Fruit fly (Drosophila melanogaster) whole organism, embryonic: ENCODE measurements around the gene zye.

ENCODE experiments used
- Abd-B ChIP-seq: fragments of 200-800 bp; sonication (Bioruptor generic); optimal IDR thresholded peaks from 2 replicates; lab custom pipeline; 2018; ENCODE audit warnings: missing biosample characterization, mild to moderate bottlenecking, missing genetic modification characterization, moderate library complexity
- Atf3 ChIP-seq: fragments of 200-800 bp; sonication (Bioruptor generic); optimal IDR thresholded peaks from 3 replicates; lab custom pipeline; 2016; ENCODE audit warnings: missing biosample characterization, missing genetic modification characterization
- Atf6 ChIP-seq: fragments of 200-800 bp; sonication (Bioruptor generic); IDR thresholded peaks from 2 replicates; pipeline ENCODE4 v1.3.6; 2022; ENCODE audit warnings: missing biosample characterization, missing genetic modification characterization
- CG11695 ChIP-seq: fragments of 200-800 bp; sonication (Bioruptor generic); IDR thresholded peaks from 3 replicates; pipeline ENCODE4 v1.3.6; 2022; ENCODE audit warnings: missing biosample characterization, missing genetic modification characterization
- CG11723 ChIP-seq: fragments of 200-800 bp; sonication (Bioruptor generic); optimal IDR thresholded peaks from 2 replicates; lab custom pipeline; 2017; ENCODE audit warnings: missing biosample characterization, mild to moderate bottlenecking, missing genetic modification characterization
- CG12219 ChIP-seq: fragments of 200-800 bp; sonication (Bioruptor generic); optimal IDR thresholded peaks from 3 replicates; lab custom pipeline; 2018; ENCODE audit warnings: missing biosample characterization, mild to moderate bottlenecking, missing genetic modification characterization
- CG13624 ChIP-seq: fragments of 200-800 bp; sonication (Bioruptor generic); optimal IDR thresholded peaks from 2 replicates; lab custom pipeline; 2016; ENCODE audit warnings: missing biosample characterization, missing genetic modification characterization
- CG13894 ChIP-seq: fragments of 200-800 bp; sonication (Bioruptor generic); optimal IDR thresholded peaks from 3 replicates; lab custom pipeline; 2018; ENCODE audit warnings: missing biosample characterization, mild to moderate bottlenecking, missing genetic modification characterization, moderate library complexity
- CG14441 ChIP-seq: fragments of 200-800 bp; sonication (Bioruptor generic); IDR thresholded peaks from 2 replicates; pipeline ENCODE4 v1.3.6; 2022; ENCODE audit warnings: missing biosample characterization, missing genetic modification characterization
- CG15479 ChIP-seq: fragments of 200-800 bp; sonication (Bioruptor generic); optimal IDR thresholded peaks from 3 replicates; lab custom pipeline; 2019; ENCODE audit warnings: missing biosample characterization, mild to moderate bottlenecking, missing genetic modification characterization, moderate library complexity
- CG17328 ChIP-seq: fragments of 200-800 bp; sonication (Bioruptor generic); IDR thresholded peaks from 2 replicates; pipeline ENCODE4 v1.3.6; 2022; ENCODE audit warnings: missing biosample characterization, missing genetic modification characterization
- CG17359 ChIP-seq: fragments of 200-800 bp; sonication (Bioruptor generic); optimal IDR thresholded peaks from 3 replicates; lab custom pipeline; 2018; ENCODE audit warnings: missing biosample characterization, mild to moderate bottlenecking, missing genetic modification characterization, moderate library complexity
- CG18262 ChIP-seq: fragments of 200-800 bp; optimal IDR thresholded peaks from 3 replicates; lab custom pipeline; 2019; ENCODE audit warnings: missing biosample characterization, mild to moderate bottlenecking, missing genetic modification characterization, moderate library complexity
- CG2889 ChIP-seq: fragments of 200-800 bp; sonication (Bioruptor generic); IDR thresholded peaks from 3 replicates; pipeline ENCODE4 v1.3.6; 2022; ENCODE audit warnings: missing biosample characterization, missing genetic modification characterization
- CG31388 ChIP-seq: fragments of 200-800 bp; sonication (Bioruptor generic); optimal IDR thresholded peaks from 2 replicates; lab custom pipeline; 2016; ENCODE audit warnings: missing biosample characterization, missing genetic modification characterization
- CG3726 ChIP-seq: fragments of 200-800 bp; sonication (Bioruptor generic); IDR thresholded peaks from 3 replicates; pipeline ENCODE4, ENCODE4 v1.3.6; 2022; ENCODE audit warnings: missing biosample characterization, missing genetic modification characterization
- CG4282 ChIP-seq: fragments of 200-800 bp; sonication (Bioruptor generic); optimal IDR thresholded peaks from 2 replicates; lab custom pipeline; 2016; ENCODE audit warnings: missing biosample characterization, missing genetic modification characterization
- CG4820 ChIP-seq: fragments of 200-800 bp; sonication (Bioruptor generic); optimal IDR thresholded peaks from 3 replicates; lab custom pipeline; 2016; ENCODE audit warnings: missing biosample characterization, missing genetic modification characterization
- CG7745 ChIP-seq: fragments of 200-800 bp; sonication (Bioruptor generic); optimal IDR thresholded peaks from 2 replicates; lab custom pipeline; 2018; ENCODE audit warnings: missing biosample characterization, mild to moderate bottlenecking, missing genetic modification characterization, moderate library complexity
- D19B ChIP-seq: fragments of 200-800 bp; sonication (Bioruptor generic); optimal IDR thresholded peaks from 2 replicates; lab custom pipeline; 2017; ENCODE audit warnings: missing biosample characterization, mild to moderate bottlenecking, missing genetic modification characterization
- Eip74EF ChIP-seq, 2 experiments: fragments of 200-800 bp in 1 of 2; fragments of >200 bp in 1 of 2; sonication (Bioruptor generic) in 1 of 2; optimal IDR thresholded peaks; 2 replicates each; lab custom pipeline; 2017 to 2019; ENCODE audit warnings: missing biosample characterization in 2 of 2, missing genetic modification characterization in 2 of 2, mild to moderate bottlenecking in 1 of 2, moderate library complexity in 1 of 2
- Fer1 ChIP-seq: fragments of 200-800 bp; sonication (Bioruptor generic); optimal IDR thresholded peaks from 2 replicates; lab custom pipeline; 2017; ENCODE audit warnings: missing biosample characterization, mild to moderate bottlenecking, missing genetic modification characterization
- Fer2 ChIP-seq: fragments of 200-800 bp; sonication (Bioruptor generic); optimal IDR thresholded peaks from 2 replicates; lab custom pipeline; 2018; ENCODE audit warnings: missing biosample characterization, mild to moderate bottlenecking, missing genetic modification characterization, moderate library complexity
- HLHmδ ChIP-seq: fragments of 200-800 bp; sonication (Bioruptor generic); optimal IDR thresholded peaks from 2 replicates; lab custom pipeline; 2018; ENCODE audit warnings: missing biosample characterization, mild to moderate bottlenecking, missing genetic modification characterization, moderate library complexity
- Hmx ChIP-seq: fragments of 200-800 bp; sonication (Bioruptor generic); optimal IDR thresholded peaks from 2 replicates; lab custom pipeline; 2016; ENCODE audit warnings: missing biosample characterization, missing genetic modification characterization
- MBD-R2 ChIP-seq: fragments of 200-800 bp; sonication (Bioruptor generic); IDR thresholded peaks from 2 replicates; pipeline ENCODE4 v1.3.6; 2022; ENCODE audit warnings: missing biosample characterization, missing genetic modification characterization
- MESR4 ChIP-seq: fragments of 200-800 bp; sonication (Bioruptor generic); optimal IDR thresholded peaks from 2 replicates; lab custom pipeline; 2018; ENCODE audit warnings: missing biosample characterization, mild to moderate bottlenecking, missing genetic modification characterization, moderate library complexity
- Max ChIP-seq: fragments of 200-800 bp; sonication (Bioruptor generic); optimal IDR thresholded peaks from 2 replicates; lab custom pipeline; 2016; ENCODE audit warnings: missing biosample characterization, mild to moderate bottlenecking, missing genetic modification characterization
- Myb ChIP-seq: fragments of 200-800 bp; sonication (Bioruptor generic); optimal IDR thresholded peaks from 2 replicates; lab custom pipeline; 2016; ENCODE audit warnings: missing biosample characterization, missing genetic modification characterization
- Nf-YC ChIP-seq: fragments of 200-800 bp; optimal IDR thresholded peaks from 3 replicates; lab custom pipeline; 2019; ENCODE audit warnings: missing biosample characterization, mild to moderate bottlenecking, missing genetic modification characterization, moderate library complexity
- Rx ChIP-seq: fragments of 200-800 bp; sonication (Bioruptor generic); IDR thresholded peaks from 2 replicates; pipeline ENCODE4 v1.3.6; 2022; ENCODE audit warnings: missing biosample characterization, missing genetic modification characterization
- Scr ChIP-seq: fragments of 200-800 bp; sonication (Bioruptor generic); IDR thresholded peaks from 2 replicates; pipeline ENCODE4 v1.3.6; 2022; ENCODE audit warnings: missing biosample characterization, missing genetic modification characterization; ENCODE audit not compliant: partially characterized antibody
- ash1 ChIP-seq: fragments of 200-800 bp; sonication (Bioruptor generic); optimal IDR thresholded peaks from 2 replicates; lab custom pipeline; 2018; ENCODE audit warnings: missing biosample characterization, mild to moderate bottlenecking, missing genetic modification characterization
- bbx ChIP-seq: fragments of 200-800 bp; sonication (Bioruptor generic); IDR thresholded peaks from 2 replicates; pipeline ENCODE4 v1.3.6; 2022; ENCODE audit warnings: missing biosample characterization, missing genetic modification characterization; ENCODE audit not compliant: partially characterized antibody
- chn ChIP-seq: fragments of 200-800 bp; sonication (Bioruptor generic); optimal IDR thresholded peaks from 2 replicates; lab custom pipeline; 2016; ENCODE audit warnings: missing biosample characterization, missing genetic modification characterization
- dysf ChIP-seq: fragments of 200-800 bp; sonication (Bioruptor generic); IDR thresholded peaks from 3 replicates; pipeline ENCODE4 v1.3.6; 2022; ENCODE audit warnings: missing biosample characterization, missing genetic modification characterization
- eve ChIP-seq, 2 experiments: fragments of >200 bp; optimal IDR thresholded peaks; 2 replicates each; lab custom pipeline; 2017; ENCODE audit warnings: missing biosample characterization in 2 of 2, missing genetic modification characterization in 2 of 2
- fd64A ChIP-seq: fragments of 200-800 bp; sonication (Bioruptor generic); optimal IDR thresholded peaks from 3 replicates; lab custom pipeline; 2018; ENCODE audit warnings: missing biosample characterization, mild to moderate bottlenecking, missing genetic modification characterization
- grn ChIP-seq: fragments of 200-800 bp; sonication (Bioruptor generic); optimal IDR thresholded peaks from 3 replicates; lab custom pipeline; 2017; ENCODE audit warnings: missing biosample characterization, missing genetic modification characterization
- hth ChIP-seq: fragments of >200 bp; optimal IDR thresholded peaks from 2 replicates; lab custom pipeline; 2017; ENCODE audit warnings: inconsistent platforms
- insv ChIP-seq, 2 experiments: fragments of 200-800 bp; sonication (Bioruptor generic); optimal IDR thresholded peaks; 3 replicates each; lab custom pipeline; 2016 to 2018; ENCODE audit warnings: missing biosample characterization in 2 of 2, missing genetic modification characterization in 2 of 2
- jigr1 ChIP-seq: fragments of 200-800 bp; sonication (Bioruptor generic); IDR thresholded peaks from 3 replicates; pipeline ENCODE4 v1.3.6; 2022; ENCODE audit warnings: missing biosample characterization, missing genetic modification characterization
- kay ChIP-seq: fragments of 200-800 bp; sonication (Bioruptor generic); optimal IDR thresholded peaks from 2 replicates; lab custom pipeline; 2016; ENCODE audit warnings: missing biosample characterization, missing genetic modification characterization
- pzg ChIP-seq: fragments of 200-800 bp; sonication (Bioruptor generic); optimal IDR thresholded peaks from 3 replicates; lab custom pipeline; 2018; ENCODE audit warnings: missing biosample characterization, mild to moderate bottlenecking, missing genetic modification characterization, moderate library complexity
- shn ChIP-seq: fragments of 200-800 bp; sonication (Bioruptor generic); optimal IDR thresholded peaks from 3 replicates; lab custom pipeline; 2016; ENCODE audit warnings: missing biosample characterization, missing genetic modification characterization
- slp2 ChIP-seq: fragments of 200-800 bp; sonication (Bioruptor generic); optimal IDR thresholded peaks from 2 replicates; lab custom pipeline; 2016; ENCODE audit warnings: missing biosample characterization, missing genetic modification characterization
- sug ChIP-seq: fragments of 200-800 bp; optimal IDR thresholded peaks from 2 replicates; lab custom pipeline; 2019; ENCODE audit warnings: missing biosample characterization, mild to moderate bottlenecking, missing genetic modification characterization, moderate library complexity
- tio ChIP-seq: fragments of 200-800 bp; sonication (Bioruptor generic); optimal IDR thresholded peaks from 2 replicates; lab custom pipeline; 2017; ENCODE audit warnings: missing biosample characterization, missing genetic modification characterization, inconsistent platforms
- tll ChIP-seq, 2 experiments: fragments of 200-800 bp in 1 of 2; fragments of >200 bp in 1 of 2; sonication (Bioruptor generic) in 1 of 2; optimal IDR thresholded peaks; 2 replicates each; lab custom pipeline; 2017 to 2019; ENCODE audit warnings: missing biosample characterization in 2 of 2, missing genetic modification characterization in 2 of 2, mild to moderate bottlenecking in 1 of 2, moderate library complexity in 1 of 2
- tna ChIP-seq: fragments of 200-800 bp; sonication (Bioruptor generic); IDR thresholded peaks from 2 replicates; pipeline ENCODE4 v1.3.6; 2022; ENCODE audit warnings: missing biosample characterization, missing genetic modification characterization; ENCODE audit not compliant: partially characterized antibody
- trh ChIP-seq: fragments of 200-800 bp; sonication (Bioruptor generic); optimal IDR thresholded peaks from 2 replicates; lab custom pipeline; 2016; ENCODE audit warnings: missing biosample characterization, missing genetic modification characterization
- unc-4 ChIP-seq: fragments of 200-800 bp; sonication (Bioruptor generic); IDR thresholded peaks from 2 replicates; pipeline ENCODE4 v1.3.6; 2022; ENCODE audit warnings: missing biosample characterization, missing genetic modification characterization; ENCODE audit not compliant: partially characterized antibody

The zye gene

dm6 chr3L:20447337-20447736, 33.9 kb downstream of the zye start (continued):
- TF ChIP-seq fd64A (GFP tag; lab: Kevin White, UChicago) (no peak), CG4282 (GFP tag; lab: Kevin White, UChicago) (no peak), CG15479 (GFP tag; lab: Kevin White, UChicago) (no peak), Fer1 (GFP tag; lab: Kevin White, UChicago) (no peak), Atf6 (no peak), CG3726 (GFP tag; lab: Robert Waterston, UW) (0 out of 3 replicates have a peak, but pooled peaks have one; percentile 36), CG14441 (no peak), Max (GFP tag; lab: Kevin White, UChicago) (no peak), Rx (GFP tag; lab: Robert Waterston, UW) (no peak), slp2 (GFP tag; lab: Kevin White, UChicago) (no peak), CG12219 (GFP tag; lab: Kevin White, UChicago) (no peak), eve (GFP tag; optimal IDR thresholded peaks at IDR 0.05; lab: Kevin White, UChicago) (no peak), Nf-YC (no peak), sug (tag; lab: Kevin White, UChicago) (no peak), Abd-B (GFP tag; lab: Kevin White, UChicago) (no peak), CG18262 (tag; lab: Kevin White, UChicago) (peak; percentile 42), kay (GFP tag; lab: Kevin White, UChicago) (no peak), D19B (no peak), CG4820 (GFP tag; lab: Kevin White, UChicago) (no peak), Myb (GFP tag; lab: Kevin White, UChicago) (no peak), HLHmδ (peak; percentile 80), CG13624 (no peak), tna (GFP tag; lab: Robert Waterston, UW) (no peak), CG17359 (tag; lab: Kevin White, UChicago) (no peak), hth (lab: Kevin White, UChicago) (no peak), chn (peak; percentile 12), CG31388 (GFP tag; lab: Kevin White, UChicago) (no peak), pzg (GFP tag; lab: Kevin White, UChicago) (no peak), CG11695 (GFP tag; lab: Robert Waterston, UW) (no peak), shn (GFP tag; lab: Kevin White, UChicago) (no peak), Eip74EF (GFP tag; optimal IDR thresholded peaks at IDR 0.05; lab: Kevin White, UChicago) (no peak), dysf (no peak), Hmx (GFP tag; lab: Kevin White, UChicago) (no peak), insv (GFP tag; optimal IDR thresholded peaks at IDR 0.05; lab: Kevin White, UChicago) (no peak), CG2889 (GFP tag; lab: Robert Waterston, UW) (no peak), CG11723 (GFP tag; lab: Kevin White, UChicago) (no peak), tio (no peak), MESR4 (no peak), MBD-R2 (GFP tag; lab: Robert Waterston, UW) (no peak), Scr (GFP tag; lab: Robert Waterston, UW) (no peak), ash1 (no peak), CG13894 (tag; lab: Kevin White, UChicago) (no peak), Atf3 (no peak), bbx (GFP tag; lab: Robert Waterston, UW) (no peak), trh (GFP tag; lab: Kevin White, UChicago) (no peak), jigr1 (GFP tag; lab: Robert Waterston, UW) (no peak), grn (no peak), CG7745 (tag; lab: Kevin White, UChicago) (no peak), tll (GFP tag; optimal IDR thresholded peaks at IDR 0.05; lab: Kevin White, UChicago) (no peak), unc-4 (GFP tag; lab: Robert Waterston, UW) (no peak), Fer2 (tag; lab: Kevin White, UChicago) (no peak), CG17328 (no peak)
